Worm (Caenorhabditis elegans) whole organism, L1 larva: Measurements from ENCODE around the gene ugt-2.
A peak's percentile ranks its signal among the peaks of the same experiment; 100 is the strongest.

Source experiments
- C16A3.4 ChIP-seq: fragments of 150-350 bp; optimal IDR thresholded peaks from 2 replicates; lab custom pipeline; 2014; ENCODE audit warnings: missing biosample characterization, missing genetic modification characterization
- C34B4.2 ChIP-seq: sonication (generic microtip); optimal IDR thresholded peaks from 2 replicates; lab custom pipeline; 2017; ENCODE audit warnings: mild to moderate bottlenecking, missing genetic modification characterization, missing compliant biosample characterization
- Y116A8C.19 ChIP-seq: sonication (generic microtip); optimal IDR thresholded peaks from 2 replicates; lab custom pipeline; 2016; ENCODE audit warnings: missing compliant biosample characterization, missing genetic modification characterization, borderline replicate concordance
- aha-1 ChIP-seq: fragments of 150-350 bp; optimal IDR thresholded peaks from 2 replicates; lab custom pipeline; 2014; ENCODE audit warnings: missing biosample characterization, missing genetic modification characterization
- aly-2 ChIP-seq: fragments of 150-350 bp; optimal IDR thresholded peaks from 2 replicates; lab custom pipeline; 2014; ENCODE audit warnings: missing biosample characterization, missing genetic modification characterization
- ama-1 ChIP-seq: fragments of 150-350 bp; optimal IDR thresholded peaks from 2 replicates; lab custom pipeline; 2014
- ceh-90 ChIP-seq: sonication (generic microtip); optimal IDR thresholded peaks from 2 replicates; lab custom pipeline; 2016; ENCODE audit warnings: missing genetic modification characterization, missing compliant biosample characterization
- ces-1 ChIP-seq: fragments of 150-350 bp; optimal IDR thresholded peaks from 2 replicates; lab custom pipeline; 2014; ENCODE audit warnings: missing biosample characterization, missing genetic modification reagents, missing genetic modification characterization
- fkh-4 ChIP-seq: sonication (generic microtip); optimal IDR thresholded peaks from 2 replicates; lab custom pipeline; 2016; ENCODE audit warnings: missing compliant biosample characterization, missing genetic modification characterization, borderline replicate concordance
- grh-1 ChIP-seq: fragments of 200-800 bp; sonication (Bioruptor generic); IDR thresholded peaks from 2 replicates; pipeline ENCODE4 v1.3.6; 2022; ENCODE audit warnings: missing genetic modification reagents, missing genetic modification characterization, missing compliant biosample characterization
- hlh-17 ChIP-seq: fragments of 200-800 bp; sonication (Bioruptor generic); optimal IDR thresholded peaks from 2 replicates; lab custom pipeline; 2018; ENCODE audit warnings: missing genetic modification characterization, mild to moderate bottlenecking, missing compliant biosample characterization, moderate library complexity, borderline replicate concordance
- hlh-4 ChIP-seq: sonication (generic microtip); optimal IDR thresholded peaks from 2 replicates; lab custom pipeline; 2016; ENCODE audit warnings: mild to moderate bottlenecking, missing genetic modification characterization, missing compliant biosample characterization
- isw-1 ChIP-seq: fragments of 200-800 bp; sonication (Bioruptor generic); IDR thresholded peaks from 2 replicates; pipeline ENCODE4 v1.3.6; 2022; ENCODE audit warnings: missing genetic modification characterization, missing compliant biosample characterization
- jun-1 ChIP-seq: fragments of 150-350 bp; optimal IDR thresholded peaks from 2 replicates; lab custom pipeline; 2014; ENCODE audit warnings: missing biosample characterization, missing genetic modification reagents, missing genetic modification characterization
- lin-13 ChIP-seq: fragments of 150-350 bp; optimal IDR thresholded peaks from 2 replicates; lab custom pipeline; 2014; ENCODE audit warnings: missing biosample characterization, missing genetic modification reagents, missing genetic modification characterization
- lin-14 ChIP-seq: fragments of 200-800 bp; sonication (Bioruptor generic); optimal IDR thresholded peaks from 2 replicates; lab custom pipeline; 2018; ENCODE audit warnings: mild to moderate bottlenecking, missing genetic modification characterization, moderate library complexity, missing compliant biosample characterization
- lir-3 ChIP-seq: sonication (generic microtip); optimal IDR thresholded peaks from 2 replicates; lab custom pipeline; 2016; ENCODE audit warnings: mild to moderate bottlenecking, missing genetic modification characterization, moderate library complexity, missing compliant biosample characterization; ENCODE audit not compliant: poor library complexity
- lsy-2 ChIP-seq, 2 experiments: fragments of 150-350 bp; optimal IDR thresholded peaks; 2 replicates each; lab custom pipeline; 2014; ENCODE audit warnings: missing biosample characterization in 2 of 2, missing genetic modification characterization in 2 of 2
- mab-9 ChIP-seq: fragments of 200-800 bp; sonication (Bioruptor generic); IDR thresholded peaks from 2 replicates; pipeline ENCODE4 v1.3.6; 2022; ENCODE audit warnings: missing genetic modification reagents, missing genetic modification characterization, missing compliant biosample characterization
- nhr-237 ChIP-seq: fragments of 150-350 bp; optimal IDR thresholded peaks from 2 replicates; lab custom pipeline; 2014; ENCODE audit warnings: missing biosample characterization, missing genetic modification characterization
- nhr-47 ChIP-seq: sonication (generic microtip); optimal IDR thresholded peaks from 2 replicates; lab custom pipeline; 2016; ENCODE audit warnings: mild to moderate bottlenecking, missing genetic modification characterization, moderate library complexity, missing compliant biosample characterization
- nhr-84 ChIP-seq: sonication (generic microtip); optimal IDR thresholded peaks from 2 replicates; lab custom pipeline; 2017; ENCODE audit warnings: missing biosample characterization, missing genetic modification characterization
- nhr-85 ChIP-seq: sonication (generic microtip); peaks from one replicate; lab custom pipeline; 2016; ENCODE audit warnings: missing genetic modification characterization, inconsistent platforms, missing compliant biosample characterization
- nhr-90 ChIP-seq: sonication (generic microtip); optimal IDR thresholded peaks from 2 replicates; lab custom pipeline; 2016; ENCODE audit warnings: mild to moderate bottlenecking, missing genetic modification characterization, missing compliant biosample characterization; ENCODE audit not compliant: poor library complexity
- pax-3 ChIP-seq: fragments of 200-800 bp; sonication (Bioruptor generic); optimal IDR thresholded peaks from 2 replicates; lab custom pipeline; 2018; ENCODE audit warnings: mild to moderate bottlenecking, missing genetic modification characterization, moderate library complexity, missing compliant biosample characterization
- pqm-1 ChIP-seq: sonication (generic microtip); optimal IDR thresholded peaks from 3 replicates; lab custom pipeline; 2017; ENCODE audit warnings: missing biosample characterization, missing genetic modification characterization
- rnt-1 ChIP-seq: sonication (generic microtip); optimal IDR thresholded peaks from 2 replicates; lab custom pipeline; 2016; ENCODE audit warnings: mild to moderate bottlenecking, missing genetic modification characterization, moderate library complexity, missing compliant biosample characterization
- snu-23 ChIP-seq: sonication (generic microtip); optimal IDR thresholded peaks from 2 replicates; lab custom pipeline; 2016; ENCODE audit warnings: missing genetic modification characterization, missing compliant biosample characterization
- sptf-1 ChIP-seq: fragments of 150-350 bp; optimal IDR thresholded peaks from 2 replicates; lab custom pipeline; 2014; ENCODE audit warnings: missing biosample characterization, missing genetic modification characterization
- swsn-7 ChIP-seq: sonication (generic microtip); optimal IDR thresholded peaks from 2 replicates; lab custom pipeline; 2016; ENCODE audit warnings: missing genetic modification characterization, missing compliant biosample characterization
- tbx-2 ChIP-seq: sonication (generic microtip); optimal IDR thresholded peaks from 2 replicates; lab custom pipeline; 2016; ENCODE audit warnings: missing genetic modification characterization, missing compliant biosample characterization
- unc-30 ChIP-seq: sonication (generic microtip); optimal IDR thresholded peaks from 2 replicates; lab custom pipeline; 2017; ENCODE audit warnings: missing biosample characterization, missing genetic modification characterization
- unc-98 ChIP-seq: fragments of 200-800 bp; sonication (Bioruptor generic); IDR thresholded peaks from 2 replicates; pipeline ENCODE4 v1.3.6; 2022; ENCODE audit warnings: missing genetic modification characterization, missing compliant biosample characterization
- xbp-1 ChIP-seq: sonication (generic microtip); optimal IDR thresholded peaks from 2 replicates; lab custom pipeline; 2016; ENCODE audit warnings: missing genetic modification characterization, missing compliant biosample characterization
- zip-4 ChIP-seq: fragments of 200-800 bp; sonication (Bioruptor generic); optimal IDR thresholded peaks from 2 replicates; lab custom pipeline; 2018; ENCODE audit warnings: mild to moderate bottlenecking, missing genetic modification characterization, moderate library complexity, missing compliant biosample characterization

Gene ugt-2

ce11 chrV:10416925-10417324, 18.3 kb downstream of the ugt-2 start, which contains the start of gene F15H10.10:
TSS of gene F15H10.10 (minus strand) at chrV:10417025.
- no peak for TF ChIP-seq zip-4 (GFP tag; lab: Kevin White, UChicago)
- TF ChIP-seq hlh-17 (GFP tag; lab: Kevin White, UChicago): no peak
- no peak for TF ChIP-seq pqm-1 (tag; lab: Kevin White, UChicago)
- no peak for TF ChIP-seq isw-1 (GFP tag; lab: Robert Waterston, UW)
- no peak for TF ChIP-seq hlh-4 (tag; lab: Kevin White, UChicago)
- TF ChIP-seq tbx-2: no peak
- TF ChIP-seq unc-30 (tag; lab: Kevin White, UChicago): no peak
- TF ChIP-seq nhr-47 (tag; lab: Kevin White, UChicago): no peak
- no peak for TF ChIP-seq rnt-1 (tag; lab: Kevin White, UChicago)
- TF ChIP-seq C34B4.2 (tag; lab: Kevin White, UChicago): no peak

ce11 chrV:10418961-10419360, 20.4 kb downstream of the ugt-2 start, which contains the start of gene F15H10.5:
TSS of gene F15H10.5 (minus strand) at chrV:10419061.
- TF ChIP-seq nhr-90 (tag; lab: Kevin White, UChicago) (no peak), ceh-90 (no peak), fkh-4 (tag; lab: Kevin White, UChicago) (no peak), jun-1 (tag; lab: Kevin White, UChicago) (no peak), unc-98 (GFP tag; lab: Robert Waterston, UW) (no peak), pax-3 (no peak), nhr-237 (tag; lab: Kevin White, UChicago) (no peak), lsy-2 (tag; optimal IDR thresholded peaks at IDR 0.05; lab: Kevin White, UChicago) (no peak), lin-13 (GFP tag; lab: Kevin White, UChicago) (no peak), sptf-1 (no peak), aly-2 (no peak), C16A3.4 (tag; lab: Kevin White, UChicago) (no peak), hlh-4 (tag; lab: Kevin White, UChicago) (no peak), nhr-84 (tag; lab: Kevin White, UChicago) (no peak)

- no peak for TF ChIP-seq Y116A8C.19 (tag; lab: Kevin White, UChicago)
- TF ChIP-seq nhr-85 (tag; lab: Kevin White, UChicago): no peak
These were observed 23.2 kb downstream of the ugt-2 start, which contains the start of gene col-13 for ce11 chrV:10421802-10422201. TSS of gene col-13 (minus strand) at chrV:10421902.

ce11 chrV:10423511-10423910, 24.9 kb downstream of the ugt-2 start:
- TF ChIP-seq mab-9 (GFP tag; lab: Robert Waterston, UW): no peak
- peak; percentile 64 for TF ChIP-seq nhr-85 (tag; lab: Kevin White, UChicago)
- TF ChIP-seq, all 84 proteins: peak for 1

ce11 chrV:10425098-10425497, 26.5 kb downstream of the ugt-2 start, which contains the start of gene col-12:
TSS of gene col-12 (minus strand) at chrV:10425198.
- no peak for TF ChIP-seq ces-1 (GFP tag; lab: Kevin White, UChicago)
- TF ChIP-seq pax-3: no peak
- no peak for TF ChIP-seq ama-1 (lab: Kevin White, UChicago)
- TF ChIP-seq grh-1 (GFP tag; lab: Robert Waterston, UW): no peak
- TF ChIP-seq lin-14: no peak
- no peak for TF ChIP-seq nhr-237 (tag; lab: Kevin White, UChicago)
- no peak for TF ChIP-seq lir-3 (tag; lab: Kevin White, UChicago)
- no peak for TF ChIP-seq snu-23
- TF ChIP-seq mab-9 (GFP tag; lab: Robert Waterston, UW): no peak
- TF ChIP-seq xbp-1 (tag; lab: Kevin White, UChicago): no peak
- no peak for TF ChIP-seq aha-1 (tag; lab: Kevin White, UChicago)
- no peak for TF ChIP-seq swsn-7 (tag; lab: Kevin White, UChicago)
- no peak for TF ChIP-seq nhr-84 (tag; lab: Kevin White, UChicago)
